Worm (Caenorhabditis elegans): Measurements from ENCODE around the gene str-187.

str-187 gene

DNA sequence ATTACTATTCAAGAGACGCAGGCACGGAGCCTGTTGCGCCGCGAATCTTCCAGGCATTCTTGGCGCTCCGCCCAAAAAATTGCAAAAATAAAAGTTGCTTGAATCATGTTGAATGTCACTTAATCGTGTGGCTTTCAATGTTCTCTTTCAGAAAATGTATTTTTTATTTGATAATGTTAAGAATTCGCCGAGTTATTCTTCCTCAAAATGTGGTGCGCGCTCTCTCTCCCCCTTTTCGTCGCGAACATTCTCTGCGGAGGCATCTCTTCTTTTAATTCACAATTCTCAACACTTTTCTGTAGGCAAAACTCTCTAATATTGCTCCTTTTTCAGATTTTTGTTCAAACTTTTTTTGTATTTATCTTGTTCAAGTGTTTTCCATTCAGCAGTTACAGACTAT lies 13.0 kb downstream of the str-187 start (continued):
- TF ChIP-seq T23F11.4 (GFP tag; optimal IDR thresholded peaks at IDR 0.05) (peak; percentile 73), hlh-8 (tag; optimal IDR thresholded peaks at IDR 0.05) (peak; percentile 42), hlh-30 (tag; optimal IDR thresholded peaks at IDR 0.05; ENCODE audit: insufficient read depth) (peak; percentile 46), unc-42 (tag; optimal IDR thresholded peaks at IDR 0.05) (peak; percentile 98), pax-1 (tag; optimal IDR thresholded peaks at IDR 0.05) (peak; percentile 90), npax-4 (tag; optimal IDR thresholded peaks at IDR 0.05) (no peak), ceh-22 (tag; optimal IDR thresholded peaks at IDR 0.05) (no peak), hlh-6 (tag; optimal IDR thresholded peaks at IDR 0.05) (no peak), zip-5 (tag; optimal IDR thresholded peaks at IDR 0.05) (no peak), sox-2 (GFP tag; IDR thresholded peaks at IDR 0.05) (peak; percentile 85), ceh-18 (tag; optimal IDR thresholded peaks at IDR 0.05) (peak; percentile 99), pha-4 (tag; optimal IDR thresholded peaks at IDR 0.05) (no peak), unc-55 (GFP tag; optimal IDR thresholded peaks at IDR 0.05) (peak; percentile 89), ref-2 (tag; optimal IDR thresholded peaks at IDR 0.05) (peak; percentile 98), pros-1 (tag; optimal IDR thresholded peaks at IDR 0.05) (peak; percentile 87), ceh-9 (tag; optimal IDR thresholded peaks at IDR 0.05) (no peak), K02D7.2 (tag; optimal IDR thresholded peaks at IDR 0.05) (peak; percentile 36), rnt-1 (tag; optimal IDR thresholded peaks at IDR 0.05) (peak; percentile 91), eyg-1 (tag; optimal IDR thresholded peaks at IDR 0.05) (peak; percentile 66), nhr-232 (tag; optimal IDR thresholded peaks at IDR 0.05) (no peak), nfya-1 (tag; optimal IDR thresholded peaks at IDR 0.05) (peak; percentile 94), ceh-30 (tag; optimal IDR thresholded peaks at IDR 0.05) (peak; percentile 6), ama-1 (optimal IDR thresholded peaks at IDR 0.05) (no peak), unc-86 (tag; optimal IDR thresholded peaks at IDR 0.05) (peak; percentile 92), dmd-4 (tag; optimal IDR thresholded peaks at IDR 0.05; ENCODE audit: borderline replicate concordance) (peak; percentile 43), ceh-14 (tag; optimal IDR thresholded peaks at IDR 0.05) (peak; percentile 94), ceh-31 (tag; optimal IDR thresholded peaks at IDR 0.05) (peak; percentile 95), tbx-7 (tag; optimal IDR thresholded peaks at IDR 0.05) (peak; percentile 35), hlh-13 (GFP tag; optimal IDR thresholded peaks at IDR 0.05) (no peak), fax-1 (tag; optimal IDR thresholded peaks at IDR 0.05) (peak; percentile 30), ceh-2 (tag; optimal IDR thresholded peaks at IDR 0.05) (peak; percentile 71), pha-2 (tag; optimal IDR thresholded peaks at IDR 0.05) (peak; percentile 82), sox-4 (tag; optimal IDR thresholded peaks at IDR 0.05) (peak; percentile 54), F13H6.1 (tag; optimal IDR thresholded peaks at IDR 0.05) (peak; percentile 60), ceh-45 (GFP tag; IDR thresholded peaks at IDR 0.05) (no peak), dve-1 (tag; optimal IDR thresholded peaks at IDR 0.05) (peak; percentile 92), tbx-2 (tag; optimal IDR thresholded peaks at IDR 0.05) (peak; percentile 94), fkh-10 (GFP tag; optimal IDR thresholded peaks at IDR 0.05) (no peak), elt-4 (tag; optimal IDR thresholded peaks at IDR 0.05) (no peak), pag-3 (tag; optimal IDR thresholded peaks at IDR 0.05; ENCODE audit: borderline replicate concordance) (no peak), lim-6 (tag; optimal IDR thresholded peaks at IDR 0.05) (peak; percentile 80), unc-3 (GFP tag; conservative IDR thresholded peaks at IDR 0.05) (peak; percentile 56; the same call in 1 of the 2 replicates), unc-3 (tag; optimal IDR thresholded peaks at IDR 0.05) (peak; percentile 58), ahr-1 (tag; optimal IDR thresholded peaks at IDR 0.05) (peak; percentile 42), madf-2 (tag; optimal IDR thresholded peaks at IDR 0.05) (peak; percentile 54), Y22D7AL.16 (tag; optimal IDR thresholded peaks at IDR 0.05) (no peak), ztf-16 (tag; optimal IDR thresholded peaks at IDR 0.05) (peak; percentile 89)
